Fruit fly (Drosophila melanogaster): ENCODE results near the gene Smr.
A peak's percentile ranks its signal among the peaks of the same experiment; 100 is the strongest.

Smr gene

dm6 chrX:12719940-12720355 is 22.5 kb downstream of the Smr start:
- no peak for TF ChIP-seq Mio (GFP tag; optimal IDR thresholded peaks at IDR 0.05)
- no peak for TF ChIP-seq fru (GFP tag; optimal IDR thresholded peaks at IDR 0.05)
- TF ChIP-seq brk (GFP tag; optimal IDR thresholded peaks at IDR 0.05) = no peak
- TF ChIP-seq Abd-B (GFP tag; optimal IDR thresholded peaks at IDR 0.05) = no peak
- TF ChIP-seq lola (GFP tag; optimal IDR thresholded peaks at IDR 0.05) = no peak
- no peak for TF ChIP-seq Myc (optimal IDR thresholded peaks at IDR 0.05)
- no peak for TF ChIP-seq woc (GFP tag; optimal IDR thresholded peaks at IDR 0.05)
- no peak for TF ChIP-seq Sp1 (GFP tag; optimal IDR thresholded peaks at IDR 0.05)
- no peak for TF ChIP-seq pan (optimal IDR thresholded peaks at IDR 0.05)
- TF ChIP-seq ey (GFP tag; optimal IDR thresholded peaks at IDR 0.05) = no peak
- no peak for TF ChIP-seq jim (GFP tag; optimal IDR thresholded peaks at IDR 0.05)
- peak in 1 of 2 experiments; percentile 38 for TF ChIP-seq dl (GFP tag; optimal IDR thresholded peaks at IDR 0.05; ENCODE audit: insufficient read depth in 1 of 2, partially characterized antibody in 2 of 2)
- no peak for TF ChIP-seq tai (GFP tag; optimal IDR thresholded peaks at IDR 0.05)
- no peak for TF ChIP-seq Hr83 (GFP tag; optimal IDR thresholded peaks at IDR 0.05; ENCODE audit: poor library complexity, severe bottlenecking)
- no peak for TF ChIP-seq br (GFP tag; optimal IDR thresholded peaks at IDR 0.05)
- no peak for TF ChIP-seq CrebA (GFP tag; optimal IDR thresholded peaks at IDR 0.05; ENCODE audit: borderline replicate concordance)
- TF ChIP-seq sage (GFP tag; optimal IDR thresholded peaks at IDR 0.05) = no peak
- peak; percentile 87 for TF ChIP-seq psq (GFP tag; optimal IDR thresholded peaks at IDR 0.05)
- no peak for TF ChIP-seq sv (GFP tag; optimal IDR thresholded peaks at IDR 0.05)
- no peak for TF ChIP-seq GATAd (GFP tag; optimal IDR thresholded peaks at IDR 0.05)
- TF ChIP-seq N (GFP tag; optimal IDR thresholded peaks at IDR 0.05) = no peak
- no peak for TF ChIP-seq dmrt93B (GFP tag; optimal IDR thresholded peaks at IDR 0.05)
- TF ChIP-seq Jra (GFP tag; optimal IDR thresholded peaks at IDR 0.05) = no peak
- TF ChIP-seq foxo (GFP tag; optimal IDR thresholded peaks at IDR 0.05) = no peak
- peak; percentile 10 for TF ChIP-seq Dif (GFP tag; optimal IDR thresholded peaks at IDR 0.05; ENCODE audit: partially characterized antibody)
- TF ChIP-seq h (GFP tag; optimal IDR thresholded peaks at IDR 0.05) = peak; percentile 0
- TF ChIP-seq Rel (GFP tag; optimal IDR thresholded peaks at IDR 0.05) = no peak
- no peak for TF ChIP-seq Rel (tag; optimal IDR thresholded peaks at IDR 0.05)
- no peak for TF ChIP-seq dsf (GFP tag; optimal IDR thresholded peaks at IDR 0.05; ENCODE audit: borderline replicate concordance)
- TF ChIP-seq Hnf4 (GFP tag; optimal IDR thresholded peaks at IDR 0.05) = no peak
- TF ChIP-seq CG9705 (GFP tag; optimal IDR thresholded peaks at IDR 0.05) = no peak

dm6 chrX:12719152-12719779 is 23.2 kb downstream of the Smr start:
- no peak for TF ChIP-seq GATAd (GFP tag; optimal IDR thresholded peaks at IDR 0.05)
- TF ChIP-seq Sp1 (GFP tag; optimal IDR thresholded peaks at IDR 0.05) = peak; percentile 67
- peak; percentile 70 for TF ChIP-seq psq (GFP tag; optimal IDR thresholded peaks at IDR 0.05)
- no peak for TF ChIP-seq Dif (GFP tag; optimal IDR thresholded peaks at IDR 0.05; ENCODE audit: partially characterized antibody)
- no peak for TF ChIP-seq pan (optimal IDR thresholded peaks at IDR 0.05)
- TF ChIP-seq fru (GFP tag; optimal IDR thresholded peaks at IDR 0.05) = peak; percentile 83
- no peak for TF ChIP-seq Hr83 (GFP tag; optimal IDR thresholded peaks at IDR 0.05; ENCODE audit: poor library complexity, severe bottlenecking)
- TF ChIP-seq dsf (GFP tag; optimal IDR thresholded peaks at IDR 0.05; ENCODE audit: borderline replicate concordance) = no peak
- peak; percentile 79 for TF ChIP-seq rgr (GFP tag; optimal IDR thresholded peaks at IDR 0.05)
- TF ChIP-seq HLH106 (tag; optimal IDR thresholded peaks at IDR 0.05) = peak; percentile 66
- TF ChIP-seq Jra (GFP tag; optimal IDR thresholded peaks at IDR 0.05) = no peak
- peak; percentile 63 for TF ChIP-seq OdsH (GFP tag; optimal IDR thresholded peaks at IDR 0.05)
- no peak for TF ChIP-seq Dfd (GFP tag; optimal IDR thresholded peaks at IDR 0.05)
- no peak for TF ChIP-seq CrebA (GFP tag; optimal IDR thresholded peaks at IDR 0.05; ENCODE audit: borderline replicate concordance)
- peak; percentile 84 for TF ChIP-seq ey (GFP tag; optimal IDR thresholded peaks at IDR 0.05)
- no peak for TF ChIP-seq CG9705 (GFP tag; optimal IDR thresholded peaks at IDR 0.05)
- no peak for TF ChIP-seq Myc (optimal IDR thresholded peaks at IDR 0.05)
- peak; percentile 43 for TF ChIP-seq woc (GFP tag; optimal IDR thresholded peaks at IDR 0.05)
- peak; percentile 57 for TF ChIP-seq sage (GFP tag; optimal IDR thresholded peaks at IDR 0.05)
- peak; percentile 75 for TF ChIP-seq br (GFP tag; optimal IDR thresholded peaks at IDR 0.05)
- peak; percentile 11 for TF ChIP-seq CG32264 (GFP tag; optimal IDR thresholded peaks at IDR 0.05)
- no peak for TF ChIP-seq jim (GFP tag; optimal IDR thresholded peaks at IDR 0.05)
- no peak for TF ChIP-seq Hr78 (GFP tag; optimal IDR thresholded peaks at IDR 0.05)
- no peak for TF ChIP-seq usp (GFP tag; optimal IDR thresholded peaks at IDR 0.05)
- peak; percentile 53 for TF ChIP-seq sv (GFP tag; optimal IDR thresholded peaks at IDR 0.05)
- TF ChIP-seq foxo (GFP tag; optimal IDR thresholded peaks at IDR 0.05) = peak in 1 of 2 experiments; percentile 86
- TF ChIP-seq Vsx2 (GFP tag; optimal IDR thresholded peaks at IDR 0.05; ENCODE audit: partially characterized antibody) = no peak
- peak; percentile 62 for TF ChIP-seq dmrt93B (GFP tag; optimal IDR thresholded peaks at IDR 0.05)
- TF ChIP-seq Rel (GFP tag; optimal IDR thresholded peaks at IDR 0.05) = no peak
- no peak for TF ChIP-seq Rel (tag; optimal IDR thresholded peaks at IDR 0.05)
- TF ChIP-seq Mio (GFP tag; optimal IDR thresholded peaks at IDR 0.05) = no peak
- no peak for TF ChIP-seq N (GFP tag; optimal IDR thresholded peaks at IDR 0.05)
- TF ChIP-seq dl (GFP tag; optimal IDR thresholded peaks at IDR 0.05; ENCODE audit: insufficient read depth in 1 of 2, partially characterized antibody in 2 of 2) = no peak
- no peak for TF ChIP-seq lola (GFP tag; optimal IDR thresholded peaks at IDR 0.05)
- no peak for TF ChIP-seq Abd-B (GFP tag; optimal IDR thresholded peaks at IDR 0.05)
- peak; percentile 9 for TF ChIP-seq tai (GFP tag; optimal IDR thresholded peaks at IDR 0.05)
- TF ChIP-seq h (GFP tag; optimal IDR thresholded peaks at IDR 0.05) = peak; percentile 85
- peak; percentile 50 for TF ChIP-seq brk (GFP tag; optimal IDR thresholded peaks at IDR 0.05)
- TF ChIP-seq Hnf4 (GFP tag; optimal IDR thresholded peaks at IDR 0.05) = peak; percentile 68

Measured in whole organism, wandering third instar larva.